Fruit fly (Drosophila melanogaster) whole organism, embryonic: ENCODE measurements around the gene Etfb.
A peak's percentile ranks its signal among the peaks of the same experiment; 100 is the strongest.

Experiments
- ATbp ChIP-seq: fragments of 200-800 bp; sonication (Bioruptor generic); optimal IDR thresholded peaks from 2 replicates; lab custom pipeline; 2017; ENCODE audit warnings: missing biosample characterization, mild to moderate bottlenecking, missing genetic modification characterization, missing genetic modification reagents
- B-H1 ChIP-seq: fragments of 200-800 bp; sonication (Bioruptor generic); IDR thresholded peaks from 3 replicates; pipeline ENCODE4 v1.3.6; 2022; ENCODE audit warnings: missing biosample characterization, missing genetic modification characterization
- BtbVII ChIP-seq: fragments of 200-800 bp; sonication (Bioruptor generic); optimal IDR thresholded peaks from 3 replicates; lab custom pipeline; 2017; ENCODE audit warnings: missing biosample characterization, mild to moderate bottlenecking, missing genetic modification characterization
- CG10274 ChIP-seq: fragments of 200-800 bp; sonication (Bioruptor generic); optimal IDR thresholded peaks from 3 replicates; lab custom pipeline; 2017; ENCODE audit warnings: missing biosample characterization, mild to moderate bottlenecking, missing genetic modification characterization
- CG11696 ChIP-seq: fragments of 200-800 bp; sonication (Bioruptor generic); IDR thresholded peaks from 2 replicates; pipeline ENCODE4 v1.3.6; 2022; ENCODE audit warnings: missing biosample characterization, missing genetic modification characterization
- CG14965 ChIP-seq: fragments of 200-800 bp; sonication (Bioruptor generic); optimal IDR thresholded peaks from 2 replicates; lab custom pipeline; 2016; ENCODE audit warnings: missing biosample characterization, missing genetic modification characterization, borderline replicate concordance
- CG15514 ChIP-seq: fragments of 200-800 bp; sonication (Bioruptor generic); optimal IDR thresholded peaks from 3 replicates; lab custom pipeline; 2017; ENCODE audit warnings: missing biosample characterization, missing genetic modification characterization, mild to moderate bottlenecking, moderate library complexity, missing genetic modification reagents
- CG16813 ChIP-seq: fragments of 200-800 bp; sonication (Bioruptor generic); IDR thresholded peaks from 3 replicates; pipeline ENCODE4 v1.3.6; 2022; ENCODE audit warnings: missing biosample characterization, missing genetic modification characterization; ENCODE audit not compliant: partially characterized antibody
- CG17328 ChIP-seq: fragments of 200-800 bp; sonication (Bioruptor generic); IDR thresholded peaks from 2 replicates; pipeline ENCODE4 v1.3.6; 2022; ENCODE audit warnings: missing biosample characterization, missing genetic modification characterization
- CG30020 ChIP-seq: fragments of 200-800 bp; optimal IDR thresholded peaks from 2 replicates; lab custom pipeline; 2019; ENCODE audit warnings: missing biosample characterization, mild to moderate bottlenecking, missing genetic modification characterization, moderate library complexity
- CG31224 ChIP-seq: fragments of 200-800 bp; sonication (Bioruptor generic); IDR thresholded peaks from 2 replicates; pipeline ENCODE4 v1.3.6; 2022; ENCODE audit warnings: missing biosample characterization, missing genetic modification characterization
- CG3163 ChIP-seq: fragments of 200-800 bp; sonication (Bioruptor generic); optimal IDR thresholded peaks from 3 replicates; lab custom pipeline; 2016; ENCODE audit warnings: missing biosample characterization, missing genetic modification characterization
- CG6689 ChIP-seq: fragments of 200-800 bp; sonication (Bioruptor generic); IDR thresholded peaks from 2 replicates; pipeline ENCODE4 v1.3.6; 2022; ENCODE audit warnings: missing biosample characterization, missing genetic modification characterization
- CG7928 ChIP-seq: fragments of 200-800 bp; sonication (Bioruptor generic); optimal IDR thresholded peaks from 2 replicates; lab custom pipeline; 2017; ENCODE audit warnings: missing biosample characterization, mild to moderate bottlenecking, missing genetic modification characterization
- CG7987 ChIP-seq: fragments of 200-800 bp; sonication (Bioruptor generic); optimal IDR thresholded peaks from 2 replicates; lab custom pipeline; 2018; ENCODE audit warnings: missing biosample characterization, mild to moderate bottlenecking, missing genetic modification characterization, moderate library complexity
- CG8359 ChIP-seq: fragments of 200-800 bp; sonication (Bioruptor generic); optimal IDR thresholded peaks from 2 replicates; lab custom pipeline; 2017; ENCODE audit warnings: missing biosample characterization, mild to moderate bottlenecking, missing genetic modification characterization, borderline replicate concordance
- CG9437 ChIP-seq: fragments of 200-800 bp; sonication (Bioruptor generic); optimal IDR thresholded peaks from 2 replicates; lab custom pipeline; 2018; ENCODE audit warnings: missing biosample characterization, mild to moderate bottlenecking, missing genetic modification characterization
- Fer3 ChIP-seq: fragments of 200-800 bp; sonication (Bioruptor generic); optimal IDR thresholded peaks from 2 replicates; lab custom pipeline; 2018; ENCODE audit warnings: missing biosample characterization, mild to moderate bottlenecking, missing genetic modification characterization, moderate library complexity
- HLH54F ChIP-seq: fragments of 200-800 bp; sonication (Bioruptor generic); optimal IDR thresholded peaks from 3 replicates; lab custom pipeline; 2016; ENCODE audit warnings: missing biosample characterization, missing genetic modification characterization
- Hmx ChIP-seq: fragments of 200-800 bp; sonication (Bioruptor generic); optimal IDR thresholded peaks from 2 replicates; lab custom pipeline; 2016; ENCODE audit warnings: missing biosample characterization, missing genetic modification characterization
- Meics ChIP-seq: fragments of 200-800 bp; sonication (Bioruptor generic); optimal IDR thresholded peaks from 2 replicates; lab custom pipeline; 2017; ENCODE audit warnings: missing biosample characterization, mild to moderate bottlenecking, missing genetic modification characterization
- NK7.1 ChIP-seq: fragments of 200-800 bp; sonication (Bioruptor generic); optimal IDR thresholded peaks from 3 replicates; lab custom pipeline; 2016; ENCODE audit warnings: missing biosample characterization, missing genetic modification characterization
- PHDP ChIP-seq: fragments of 200-800 bp; sonication (Bioruptor generic); optimal IDR thresholded peaks from 3 replicates; lab custom pipeline; 2018; ENCODE audit warnings: missing biosample characterization, mild to moderate bottlenecking, missing genetic modification characterization, moderate library complexity
- Pdp1 ChIP-seq, 2 experiments: fragments of 200-800 bp; sonication (Bioruptor generic); optimal IDR thresholded peaks; 3 replicates each; lab custom pipeline; 2016; ENCODE audit warnings: missing biosample characterization in 2 of 2, missing genetic modification characterization in 2 of 2, mild to moderate bottlenecking in 1 of 2, moderate library complexity in 1 of 2
- Sox102F ChIP-seq: fragments of 200-800 bp; sonication (Bioruptor generic); optimal IDR thresholded peaks from 2 replicates; lab custom pipeline; 2018; ENCODE audit warnings: missing biosample characterization, mild to moderate bottlenecking, missing genetic modification characterization, moderate library complexity
- chinmo ChIP-seq: fragments of 200-800 bp; sonication (Bioruptor generic); IDR thresholded peaks from 4 replicates; pipeline ENCODE4 v1.3.6; 2022; ENCODE audit warnings: missing biosample characterization, missing genetic modification characterization; ENCODE audit not compliant: partially characterized antibody
- crol ChIP-seq: fragments of 200-800 bp; sonication (Bioruptor generic); IDR thresholded peaks from 2 replicates; pipeline ENCODE4 v1.3.6; 2022; ENCODE audit warnings: missing biosample characterization, missing genetic modification characterization
- dm ChIP-seq: fragments of 200-800 bp; sonication (Bioruptor generic); optimal IDR thresholded peaks from 3 replicates; lab custom pipeline; 2016; ENCODE audit warnings: missing biosample characterization, missing genetic modification characterization
- exex ChIP-seq: fragments of 200-800 bp; sonication (Bioruptor generic); optimal IDR thresholded peaks from 4 replicates; lab custom pipeline; 2018; ENCODE audit warnings: missing biosample characterization, mild to moderate bottlenecking, missing genetic modification characterization, moderate library complexity
- gem ChIP-seq: fragments of 200-800 bp; sonication (Bioruptor generic); optimal IDR thresholded peaks from 2 replicates; lab custom pipeline; 2019; ENCODE audit warnings: missing biosample characterization, mild to moderate bottlenecking, missing genetic modification characterization, moderate library complexity
- grn ChIP-seq: fragments of 200-800 bp; sonication (Bioruptor generic); optimal IDR thresholded peaks from 3 replicates; lab custom pipeline; 2017; ENCODE audit warnings: missing biosample characterization, missing genetic modification characterization
- gt ChIP-seq: fragments of 200-800 bp; sonication (Bioruptor generic); IDR thresholded peaks from 2 replicates; pipeline ENCODE4 v1.3.6; 2022; ENCODE audit warnings: missing biosample characterization, missing genetic modification characterization
- kay ChIP-seq: fragments of 200-800 bp; sonication (Bioruptor generic); optimal IDR thresholded peaks from 2 replicates; lab custom pipeline; 2016; ENCODE audit warnings: missing biosample characterization, missing genetic modification characterization
- mld ChIP-seq: fragments of 200-800 bp; sonication (Bioruptor generic); IDR thresholded peaks from 3 replicates; pipeline ENCODE4 v1.3.6; 2022; ENCODE audit warnings: missing biosample characterization, missing genetic modification characterization; ENCODE audit not compliant: partially characterized antibody
- nom ChIP-seq: fragments of 200-800 bp; sonication (Bioruptor generic); optimal IDR thresholded peaks from 2 replicates; lab custom pipeline; 2017; ENCODE audit warnings: missing biosample characterization, missing genetic modification characterization, mild to moderate bottlenecking, moderate library complexity, missing genetic modification reagents
- otp ChIP-seq: fragments of 200-800 bp; sonication (Bioruptor generic); IDR thresholded peaks from 3 replicates; pipeline ENCODE4, ENCODE4 v1.3.6; 2022; ENCODE audit warnings: missing biosample characterization, missing genetic modification characterization
- pita ChIP-seq: fragments of 200-800 bp; sonication (Bioruptor generic); optimal IDR thresholded peaks from 2 replicates; lab custom pipeline; 2017; ENCODE audit warnings: missing biosample characterization, mild to moderate bottlenecking, missing genetic modification characterization
- ro ChIP-seq: fragments of 200-800 bp; sonication (Bioruptor generic); IDR thresholded peaks from 2 replicates; pipeline ENCODE4 v1.3.6; 2022; ENCODE audit warnings: missing biosample characterization, missing genetic modification characterization
- salm ChIP-seq: fragments of 200-800 bp; sonication (Bioruptor generic); optimal IDR thresholded peaks from 2 replicates; lab custom pipeline; 2018; ENCODE audit warnings: missing biosample characterization, mild to moderate bottlenecking, missing genetic modification characterization
- sim ChIP-seq: fragments of 200-800 bp; sonication (Bioruptor generic); IDR thresholded peaks from 2 replicates; pipeline ENCODE4 v1.3.6; 2022; ENCODE audit warnings: missing biosample characterization, missing genetic modification characterization
- sisA ChIP-seq: fragments of 200-800 bp; sonication (Bioruptor generic); IDR thresholded peaks from 2 replicates; pipeline ENCODE4 v1.3.6; 2022; ENCODE audit warnings: missing biosample characterization, missing genetic modification characterization
- stc ChIP-seq: fragments of 200-800 bp; sonication (Bioruptor generic); IDR thresholded peaks from 2 replicates; pipeline ENCODE4 v1.3.6; 2022; ENCODE audit warnings: missing biosample characterization, missing genetic modification characterization
- unpg ChIP-seq: fragments of 200-800 bp; sonication (Bioruptor generic); optimal IDR thresholded peaks from 3 replicates; lab custom pipeline; 2018; ENCODE audit warnings: missing biosample characterization, mild to moderate bottlenecking, missing genetic modification characterization, moderate library complexity
- vvl ChIP-seq: fragments of 200-800 bp; sonication (Bioruptor generic); IDR thresholded peaks from 2 replicates; pipeline ENCODE4 v1.3.6; 2022; ENCODE audit warnings: missing biosample characterization, missing genetic modification characterization
- zen ChIP-seq: fragments of 200-800 bp; sonication (Bioruptor generic); optimal IDR thresholded peaks from 3 replicates; lab custom pipeline; 2018; ENCODE audit warnings: missing biosample characterization, mild to moderate bottlenecking, missing genetic modification characterization, moderate library complexity
- zfh2 ChIP-seq: fragments of 200-800 bp; sonication (Bioruptor generic); optimal IDR thresholded peaks from 2 replicates; lab custom pipeline; 2016; ENCODE audit warnings: missing biosample characterization, missing genetic modification characterization

The Etfb gene

dm6 chr3R:29777213-29777612 lies 25.5 kb downstream of the Etfb start:
- no peak for TF ChIP-seq CG7928 (GFP tag; lab: Kevin White, UChicago)
- no peak for TF ChIP-seq Meics
- TF ChIP-seq exex (tag; lab: Kevin White, UChicago): peak; percentile 33
- TF ChIP-seq gem: no peak
- no peak for TF ChIP-seq salm
- no peak for TF ChIP-seq CG16813
- no peak for TF ChIP-seq sisA
- TF ChIP-seq Pdp1 (GFP tag; optimal IDR thresholded peaks at IDR 0.05; lab: Kevin White, UChicago): peak in 1 of 2 experiments; percentile 70
- no peak for TF ChIP-seq pita
- TF ChIP-seq stc: no peak
- TF ChIP-seq chinmo (GFP tag; lab: Robert Waterston, UW): no peak
- no peak for TF ChIP-seq CG9437 (GFP tag; lab: Kevin White, UChicago)
- TF ChIP-seq ro (GFP tag; lab: Robert Waterston, UW): no peak
- TF ChIP-seq CG17328 (GFP tag; lab: Robert Waterston, UW): no peak
- no peak for TF ChIP-seq CG11696
- TF ChIP-seq otp: no peak
- TF ChIP-seq CG31224: no peak
- no peak for TF ChIP-seq zen (tag; lab: Kevin White, UChicago)
- no peak for TF ChIP-seq Hmx (GFP tag; lab: Kevin White, UChicago)
- peak; percentile 65 for TF ChIP-seq crol (GFP tag; lab: Robert Waterston, UW)
- 0 out of 2 replicates have a peak, but pooled peaks have one; percentile 6 for TF ChIP-seq vvl (GFP tag; lab: Robert Waterston, UW)
- TF ChIP-seq CG14965 (GFP tag; lab: Kevin White, UChicago): no peak
- TF ChIP-seq B-H1: no peak
- peak; percentile 52 for TF ChIP-seq grn
- no peak for TF ChIP-seq PHDP
- TF ChIP-seq CG7987: no peak
- TF ChIP-seq CG30020 (tag; lab: Kevin White, UChicago): no peak
- no peak for TF ChIP-seq gt (GFP tag; lab: Robert Waterston, UW)
- no peak for TF ChIP-seq CG3163 (GFP tag; lab: Kevin White, UChicago)
- no peak for TF ChIP-seq HLH54F (GFP tag; lab: Kevin White, UChicago)
- no peak for TF ChIP-seq Fer3 (tag; lab: Kevin White, UChicago)
- no peak for TF ChIP-seq ATbp (GFP tag; lab: Kevin White, UChicago)
- TF ChIP-seq kay (GFP tag; lab: Kevin White, UChicago): no peak
- no peak for TF ChIP-seq zfh2 (GFP tag; lab: Kevin White, UChicago)

- peak; percentile 7 for TF ChIP-seq grn
- TF ChIP-seq sim: no peak
These were observed 26.7 kb downstream of the Etfb start for dm6 chr3R:29775755-29776686.

dm6 chr3R:29774360-29775193 lies 28.2 kb downstream of the Etfb start:
- peak; percentile 26 for TF ChIP-seq BtbVII (GFP tag; lab: Kevin White, UChicago)
- TF ChIP-seq nom (GFP tag; lab: Kevin White, UChicago): peak; percentile 23
- peak; percentile 95 for TF ChIP-seq CG15514 (GFP tag; lab: Kevin White, UChicago)
- TF ChIP-seq CG11696: 0 out of 2 replicates have a peak, but pooled peaks have one; percentile 21
- no peak for TF ChIP-seq Sox102F (GFP tag; lab: Kevin White, UChicago)
- TF ChIP-seq CG6689 (GFP tag; lab: Robert Waterston, UW): no peak
- peak; percentile 30 for TF ChIP-seq unpg (GFP tag; lab: Kevin White, UChicago)
- TF ChIP-seq CG10274 (GFP tag; lab: Kevin White, UChicago): no peak
- no peak for TF ChIP-seq NK7.1
- TF ChIP-seq CG8359 (GFP tag; lab: Kevin White, UChicago): peak; percentile 20
- TF ChIP-seq mld: peak; percentile 30; the same call in 1 of the 3 replicates
- no peak for TF ChIP-seq dm (GFP tag; lab: Kevin White, UChicago)
